Worm (Caenorhabditis elegans) whole organism, young adult: ENCODE data around the gene rpy-1.

ENCODE experiments used
- B0261.1 ChIP-seq: sonication (generic microtip); optimal IDR thresholded peaks from 2 replicates; lab custom pipeline; 2016; ENCODE audit warnings: mild to moderate bottlenecking, missing genetic modification characterization, moderate library complexity, missing compliant biosample characterization
- F23B12.7 ChIP-seq: sonication (generic microtip); optimal IDR thresholded peaks from 2 replicates; lab custom pipeline; 2017; ENCODE audit warnings: missing genetic modification characterization, mild to moderate bottlenecking, missing compliant biosample characterization, antibody characterized with exemption, moderate library complexity; ENCODE audit not compliant: insufficient read depth
- F33H1.4 ChIP-seq: fragments of 200-800 bp; sonication (Bioruptor generic); IDR thresholded peaks from 2 replicates; pipeline ENCODE4 v1.3.6; 2022; ENCODE audit warnings: missing genetic modification reagents, missing genetic modification characterization, missing compliant biosample characterization
- F37B4.10 ChIP-seq: fragments of 200-800 bp; sonication (Bioruptor generic); IDR thresholded peaks from 2 replicates; pipeline ENCODE4 v1.3.6; 2022; ENCODE audit warnings: missing genetic modification characterization, missing compliant biosample characterization
- F39B2.1 ChIP-seq: fragments of 200-800 bp; sonication (Bioruptor generic); IDR thresholded peaks from 2 replicates; pipeline ENCODE4 v1.3.6; 2022; ENCODE audit warnings: missing genetic modification reagents, missing genetic modification characterization, missing compliant biosample characterization
- F55B11.4 ChIP-seq: sonication (generic microtip); optimal IDR thresholded peaks from 2 replicates; lab custom pipeline; 2016; ENCODE audit warnings: missing compliant biosample characterization, missing genetic modification characterization, borderline replicate concordance; ENCODE audit not compliant: insufficient read depth
- K11D2.4 ChIP-seq: fragments of 200-800 bp; sonication (Bioruptor generic); IDR thresholded peaks from 2 replicates; pipeline ENCODE4 v1.3.6; 2022; ENCODE audit warnings: missing genetic modification reagents, missing genetic modification characterization, missing compliant biosample characterization
- Y53G8AR.9 ChIP-seq: fragments of 200-800 bp; sonication (Bioruptor generic); conservative IDR thresholded peaks from 2 replicates; pipeline ENCODE4 v1.3.6; 2022; ENCODE audit warnings: missing genetic modification reagents, missing genetic modification characterization, missing compliant biosample characterization
- ZK185.1 ChIP-seq: sonication (generic microtip); optimal IDR thresholded peaks from 2 replicates; lab custom pipeline; 2016; ENCODE audit warnings: mild to moderate bottlenecking, missing genetic modification characterization, missing compliant biosample characterization; ENCODE audit not compliant: poor library complexity, severe bottlenecking
- ccch-3 ChIP-seq: fragments of 200-800 bp; sonication (Bioruptor generic); optimal IDR thresholded peaks from 2 replicates; lab custom pipeline; 2018; ENCODE audit warnings: mild to moderate bottlenecking, missing genetic modification characterization, missing compliant biosample characterization
- ceh-58 ChIP-seq: fragments of 200-800 bp; sonication (Bioruptor generic); IDR thresholded peaks from 2 replicates; pipeline ENCODE4 v1.3.6; 2022; ENCODE audit warnings: missing genetic modification characterization, missing compliant biosample characterization
- chd-7 ChIP-seq: sonication (generic microtip); optimal IDR thresholded peaks from 2 replicates; lab custom pipeline; 2016; ENCODE audit warnings: mild to moderate bottlenecking, missing genetic modification characterization, moderate library complexity, missing compliant biosample characterization
- die-1 ChIP-seq: sonication (generic microtip); optimal IDR thresholded peaks from 2 replicates; lab custom pipeline; 2016; ENCODE audit warnings: missing genotype, mild to moderate bottlenecking, missing genetic modification characterization, missing compliant biosample characterization
- egl-44 ChIP-seq: fragments of 200-800 bp; sonication (Bioruptor generic); IDR thresholded peaks from 2 replicates; pipeline ENCODE4 v1.3.6; 2022; ENCODE audit warnings: missing genetic modification reagents, missing genetic modification characterization, missing compliant biosample characterization
- gei-17 ChIP-seq: fragments of 200-800 bp; sonication (Bioruptor generic); optimal IDR thresholded peaks from 2 replicates; lab custom pipeline; 2018; ENCODE audit warnings: mild to moderate bottlenecking, missing genetic modification characterization, missing compliant biosample characterization
- hmg-1.2 ChIP-seq: fragments of 200-800 bp; sonication (Bioruptor generic); IDR thresholded peaks from 2 replicates; pipeline ENCODE4 v1.3.6; 2022; ENCODE audit warnings: missing genetic modification reagents, missing genetic modification characterization, missing compliant biosample characterization
- lin-26 ChIP-seq: fragments of 200-800 bp; sonication (Bioruptor generic); IDR thresholded peaks from 2 replicates; pipeline ENCODE4 v1.3.6; 2022; ENCODE audit warnings: missing genetic modification reagents, missing genetic modification characterization, missing compliant biosample characterization
- lin-54 ChIP-seq: fragments of 200-800 bp; sonication (Bioruptor generic); optimal IDR thresholded peaks from 2 replicates; lab custom pipeline; 2018; ENCODE audit warnings: mild to moderate bottlenecking, missing genetic modification characterization, missing compliant biosample characterization
- lsl-1 ChIP-seq: fragments of 200-800 bp; sonication (Bioruptor generic); optimal IDR thresholded peaks from 2 replicates; lab custom pipeline; 2018; ENCODE audit warnings: mild to moderate bottlenecking, missing genetic modification characterization, moderate library complexity, missing compliant biosample characterization
- mes-4 ChIP-seq: sonication (generic microtip); optimal IDR thresholded peaks from 2 replicates; lab custom pipeline; 2016; ENCODE audit warnings: missing genotype, missing genetic modification characterization, missing compliant biosample characterization
- nhr-27 ChIP-seq: fragments of 200-800 bp; sonication (Bioruptor generic); optimal IDR thresholded peaks from 2 replicates; lab custom pipeline; 2018; ENCODE audit warnings: mild to moderate bottlenecking, missing genetic modification characterization, moderate library complexity, missing compliant biosample characterization
- rpc-1 ChIP-seq, 2 experiments: fragments of 150-350 bp in 1 of 2; sonication (generic microtip) in 1 of 2; optimal IDR thresholded peaks; 2 replicates each; lab custom pipeline; 2014 to 2018; ENCODE audit warnings: missing biosample characterization in 1 of 2, missing genetic modification characterization in 1 of 2, missing genetic modification reagents in 1 of 2, missing genotype in 1 of 2
- snpc-1.1 ChIP-seq: sonication (generic microtip); optimal IDR thresholded peaks from 2 replicates; lab custom pipeline; 2017; ENCODE audit warnings: missing genetic modification characterization, mild to moderate bottlenecking, missing compliant biosample characterization, antibody characterized with exemption, moderate library complexity, missing genotype, missing genetic modification reagents; ENCODE audit not compliant: insufficient read depth
- snpc-1.3 ChIP-seq: sonication (generic microtip); optimal IDR thresholded peaks from 2 replicates; lab custom pipeline; 2017; ENCODE audit warnings: missing genetic modification characterization, mild to moderate bottlenecking, missing compliant biosample characterization, antibody characterized with exemption, moderate library complexity, missing genotype, missing genetic modification reagents; ENCODE audit not compliant: insufficient read depth
- sptf-2 ChIP-seq: fragments of 200-800 bp; sonication (Bioruptor generic); optimal IDR thresholded peaks from 2 replicates; lab custom pipeline; 2018; ENCODE audit warnings: mild to moderate bottlenecking, missing genetic modification characterization, missing compliant biosample characterization
- unc-130 ChIP-seq: sonication (generic microtip); optimal IDR thresholded peaks from 2 replicates; lab custom pipeline; 2016; ENCODE audit warnings: missing genetic modification reagents, missing genetic modification characterization, missing compliant biosample characterization
- zim-3 ChIP-seq: sonication (generic microtip); optimal IDR thresholded peaks from 2 replicates; lab custom pipeline; 2017; ENCODE audit warnings: mild to moderate bottlenecking, missing genetic modification characterization, moderate library complexity, missing compliant biosample characterization
- ztf-25 ChIP-seq: fragments of 200-800 bp; sonication (Bioruptor generic); IDR thresholded peaks from 2 replicates; pipeline ENCODE4 v1.3.6; 2022; ENCODE audit warnings: missing genetic modification reagents, missing genetic modification characterization, missing compliant biosample characterization
- ztf-3 ChIP-seq: fragments of 200-800 bp; sonication (Bioruptor generic); optimal IDR thresholded peaks from 2 replicates; lab custom pipeline; 2018; ENCODE audit warnings: mild to moderate bottlenecking, missing genetic modification characterization, missing compliant biosample characterization

Gene rpy-1

DNA sequence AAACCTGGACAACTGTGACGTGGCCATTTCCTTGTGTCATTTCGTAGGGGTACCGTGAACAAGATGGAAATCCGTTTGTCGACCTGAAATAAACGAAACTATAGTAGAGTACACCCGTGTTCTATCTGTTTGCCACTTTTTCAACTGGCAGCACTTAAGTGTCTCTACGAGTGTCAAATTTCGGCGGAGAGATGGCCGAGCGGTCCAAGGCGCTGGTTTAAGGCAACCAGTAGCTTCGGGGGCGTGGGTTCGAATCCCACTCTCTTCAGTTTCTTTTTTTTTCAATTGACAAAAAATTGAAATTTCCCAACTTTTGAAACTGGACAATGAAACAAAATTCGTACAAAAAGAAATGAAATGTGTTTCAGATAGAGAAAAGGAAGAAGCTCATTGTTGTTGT, 16.1 kb upstream of the rpy-1 start (continued):
- no peak for TF ChIP-seq ztf-3
- no peak for TF ChIP-seq F37B4.10 (GFP tag; lab: Robert Waterston, UW)
- no peak for TF ChIP-seq gei-17 (GFP tag; lab: Kevin White, UChicago)
- 0 out of 2 replicates have a peak, but pooled peaks have one; percentile 45 for TF ChIP-seq ztf-25 (GFP tag; lab: Robert Waterston, UW)
- TF ChIP-seq ZK185.1 (tag; lab: Kevin White, UChicago) = peak; percentile 32
- no peak for TF ChIP-seq snpc-1.3 (tag; lab: Kevin White, UChicago)
- peak; percentile 85 for TF ChIP-seq B0261.1
- TF ChIP-seq egl-44 (GFP tag; lab: Robert Waterston, UW) = no peak
- peak; percentile 68 for TF ChIP-seq rpc-1 (optimal IDR thresholded peaks at IDR 0.05; lab: Kevin White, UChicago)
- TF ChIP-seq rpc-1 (tag; optimal IDR thresholded peaks at IDR 0.05; lab: Kevin White, UChicago) = peak; percentile 81
- no peak for TF ChIP-seq Y53G8AR.9 (GFP tag; lab: Robert Waterston, UW)
- TF ChIP-seq F39B2.1 (GFP tag; lab: Robert Waterston, UW) = no peak
- no peak; the same call in 1 of the 2 replicates for TF ChIP-seq F33H1.4 (GFP tag; lab: Robert Waterston, UW)
- no peak for TF ChIP-seq mes-4
- TF ChIP-seq chd-7 (tag; lab: Kevin White, UChicago) = peak; percentile 39
- no peak for TF ChIP-seq F55B11.4

DNA sequence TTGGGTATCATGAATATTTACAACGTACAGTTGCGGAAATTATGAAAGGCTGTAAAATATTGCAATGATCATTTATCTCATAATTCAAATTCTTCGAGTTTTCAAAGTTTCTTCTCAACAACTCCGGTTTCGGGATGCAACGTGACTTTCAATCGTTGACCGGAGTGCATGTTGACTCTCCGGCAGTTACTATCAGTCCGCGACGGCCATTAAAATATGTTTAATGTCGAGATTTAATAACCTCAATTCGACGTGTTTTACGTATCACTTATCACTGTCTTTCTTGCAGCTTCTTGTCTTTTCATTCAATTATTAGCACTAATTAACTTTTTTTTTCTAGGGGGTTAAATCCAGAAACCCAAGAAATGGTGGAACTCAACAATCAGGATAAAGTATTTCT, 12.8 kb upstream of the rpy-1 start, which contains the start of gene tsp-10:
Gene tsp-10, plus strand, starts transcription at position 366 of the 400 bp plus-strand sequence.
- TF ChIP-seq snpc-1.1 (tag; lab: Kevin White, UChicago) = no peak
- TF ChIP-seq die-1 (tag; lab: Kevin White, UChicago) = no peak
- no peak for TF ChIP-seq ceh-58 (GFP tag; lab: Robert Waterston, UW)
- TF ChIP-seq lin-26 (GFP tag; lab: Robert Waterston, UW) = no peak
- no peak for TF ChIP-seq unc-130 (GFP tag; lab: Kevin White, UChicago)

DNA sequence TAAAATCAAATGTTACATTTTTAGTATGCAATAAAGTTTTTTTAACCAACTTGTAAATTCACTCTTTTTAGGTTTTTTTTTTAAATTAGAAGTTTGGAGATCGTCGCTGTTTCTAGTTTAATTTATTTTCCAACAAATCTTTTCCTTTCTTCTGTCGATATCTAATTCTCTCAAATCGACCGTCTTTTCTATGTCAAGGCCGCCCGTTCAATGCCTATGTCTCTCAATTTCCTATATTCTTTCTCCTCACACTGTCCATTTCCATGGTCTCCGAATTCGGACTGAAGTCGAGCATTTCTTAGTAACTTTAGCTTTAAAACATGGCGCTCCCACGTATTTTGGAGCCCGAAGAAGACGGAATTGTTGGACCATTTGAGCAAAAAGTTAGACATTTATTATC, 11.2 kb upstream of the rpy-1 start, which contains the start of the genes T14B4.5 and T14B4.20:
Gene T14B4.5, plus strand, starts transcription at position 226 of the 400 bp plus-strand sequence.
Gene T14B4.20, plus strand, starts transcription at position 264 of the 400 bp plus-strand sequence.
- TF ChIP-seq zim-3 (tag; lab: Kevin White, UChicago) = no peak
- peak; percentile 51; the same call in 1 of the 2 replicates for TF ChIP-seq hmg-1.2
- no peak for TF ChIP-seq F23B12.7 (tag; lab: Kevin White, UChicago)

DNA sequence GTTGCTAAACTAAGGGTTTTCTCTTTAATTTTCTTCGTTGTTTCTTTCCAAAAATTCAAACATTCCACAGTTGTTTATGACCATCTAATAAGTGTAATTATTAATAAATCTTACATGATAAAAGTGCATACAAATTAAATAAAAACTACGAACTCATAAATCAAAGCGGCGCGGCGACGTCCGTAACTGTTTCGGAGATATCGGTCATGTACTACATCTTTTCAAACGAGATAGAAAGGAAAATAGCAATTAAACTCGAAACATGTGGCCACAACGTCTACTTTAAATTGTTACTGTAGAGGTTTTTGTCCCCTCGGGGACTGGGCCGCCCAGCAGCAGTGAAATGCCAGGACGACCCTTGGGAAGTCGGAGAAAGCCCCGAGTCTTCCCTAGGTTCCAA, 10.4 kb upstream of the rpy-1 start:
- TF ChIP-seq nhr-27 (tag; lab: Kevin White, UChicago) (no peak), lin-54 (no peak), sptf-2 (GFP tag; lab: Kevin White, UChicago) (no peak), ccch-3 (GFP tag; lab: Kevin White, UChicago) (no peak)

DNA sequence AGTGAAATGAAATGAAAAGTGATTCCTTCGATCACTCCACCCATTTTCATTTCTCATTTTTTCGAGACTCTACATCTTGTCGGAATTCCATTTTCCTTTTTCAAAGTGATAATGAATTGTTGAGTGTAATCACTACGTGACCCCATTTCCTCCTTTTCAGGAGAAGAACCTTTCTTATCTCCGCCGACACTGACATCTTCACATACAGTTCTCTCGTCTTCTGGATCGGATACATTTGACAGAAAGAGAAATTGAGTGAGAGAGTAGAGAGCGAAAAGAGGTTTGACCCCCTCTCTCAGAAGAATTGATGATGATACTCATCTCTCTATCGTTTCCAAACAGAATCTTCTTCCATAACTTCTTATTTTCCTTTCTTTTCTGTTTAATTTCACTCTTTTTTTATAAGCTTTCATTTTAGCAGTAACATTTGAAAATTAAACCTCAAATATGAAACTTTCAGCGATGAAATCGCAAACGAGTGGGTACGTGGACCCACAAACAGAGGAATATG, 8.4 kb upstream of the rpy-1 start, which contains the start of gene dpy-2:
Gene dpy-2, plus strand, starts transcription at position 461 of the 511 bp plus-strand sequence.
- TF ChIP-seq F37B4.10 (GFP tag; lab: Robert Waterston, UW) = no peak
- TF ChIP-seq K11D2.4 (GFP tag; lab: Robert Waterston, UW) = no peak
- TF ChIP-seq lsl-1 = no peak
